Worm (Caenorhabditis elegans): Measurements from ENCODE around the gene T20D4.7.

Gene T20D4.7

ce11 chrV:3424341-3424740 is 15.6 kb downstream of the T20D4.7 start, which contains the start of gene srab-21:
Gene srab-21 (minus strand): TSS chrV:3424441.
- TF ChIP-seq cnd-1 (tag; optimal IDR thresholded peaks at IDR 0.05) (no peak), drap-1 (GFP tag; optimal IDR thresholded peaks at IDR 0.05) (no peak), snpc-4 (tag; optimal IDR thresholded peaks at IDR 0.05) (no peak), unc-120 (tag; optimal IDR thresholded peaks at IDR 0.05; ENCODE audit: poor library complexity, severe bottlenecking) (no peak), elt-1 (tag; optimal IDR thresholded peaks at IDR 0.05; ENCODE audit: borderline replicate concordance, insufficient read depth) (no peak), nhr-76 (tag; optimal IDR thresholded peaks at IDR 0.05) (no peak), elt-3 (tag; optimal IDR thresholded peaks at IDR 0.05) (no peak), unc-39 (tag; optimal IDR thresholded peaks at IDR 0.05) (no peak), nhr-12 (tag; optimal IDR thresholded peaks at IDR 0.05) (no peak), mab-5 (tag; optimal IDR thresholded peaks at IDR 0.05) (no peak), ceh-43 (GFP tag; optimal IDR thresholded peaks at IDR 0.05) (no peak), sptf-1 (tag; optimal IDR thresholded peaks at IDR 0.05) (no peak), mep-1 (tag; optimal IDR thresholded peaks at IDR 0.05) (no peak), bed-3 (GFP tag; optimal IDR thresholded peaks at IDR 0.05) (no peak)

ce11 chrV:3426076-3426475 is 17.4 kb downstream of the T20D4.7 start, which contains the start of gene srab-22:
Gene srab-22 (plus strand): TSS chrV:3426376.
- TF ChIP-seq ceh-39 (tag; optimal IDR thresholded peaks at IDR 0.05) (no peak), nhr-237 (tag; optimal IDR thresholded peaks at IDR 0.05) (no peak), nhr-76 (tag; optimal IDR thresholded peaks at IDR 0.05) (no peak), lin-13 (tag; optimal IDR thresholded peaks at IDR 0.05) (no peak)

- TF ChIP-seq blmp-1 (tag; optimal IDR thresholded peaks at IDR 0.05) (no peak), flh-1 (GFP tag; optimal IDR thresholded peaks at IDR 0.05) (no peak), M03D4.4 (tag; optimal IDR thresholded peaks at IDR 0.05) (no peak), unc-62 (GFP tag; optimal IDR thresholded peaks at IDR 0.05) (no peak), nhr-28 (tag; optimal IDR thresholded peaks at IDR 0.05) (no peak), snpc-4 (tag; optimal IDR thresholded peaks at IDR 0.05) (no peak), zip-8 (tag; optimal IDR thresholded peaks at IDR 0.05) (no peak), tbx-8 (GFP tag; optimal IDR thresholded peaks at IDR 0.05) (no peak)
These were observed 20.0 kb downstream of the T20D4.7 start, which contains the start of gene srab-20 for ce11 chrV:3428697-3429096. Gene srab-20 (plus strand): TSS chrV:3428997.

- TF ChIP-seq ceh-83 (GFP tag; optimal IDR thresholded peaks at IDR 0.05) (no peak), nhr-2 (tag; optimal IDR thresholded peaks at IDR 0.05) (peak; percentile 31)
These were observed 22.9 kb downstream of the T20D4.7 start, which contains the start of the genes T20D4.19 and srj-9 for ce11 chrV:3431535-3431990. Gene T20D4.19 (minus strand): TSS chrV:3431635. Gene srj-9 (plus strand): TSS chrV:3431940.

- TF ChIP-seq nhr-2 (tag; optimal IDR thresholded peaks at IDR 0.05) (no peak), nhr-237 (tag; optimal IDR thresholded peaks at IDR 0.05) (no peak), mls-2 (tag; optimal IDR thresholded peaks at IDR 0.05) (no peak), zip-8 (tag; optimal IDR thresholded peaks at IDR 0.05) (no peak), nhr-76 (tag; optimal IDR thresholded peaks at IDR 0.05) (no peak), mab-5 (tag; optimal IDR thresholded peaks at IDR 0.05) (no peak), unc-39 (tag; optimal IDR thresholded peaks at IDR 0.05) (no peak), ham-2 (GFP tag; optimal IDR thresholded peaks at IDR 0.05) (no peak), sem-2 (GFP tag; optimal IDR thresholded peaks at IDR 0.05) (no peak), sptf-1 (tag; optimal IDR thresholded peaks at IDR 0.05) (no peak), M03D4.4 (tag; optimal IDR thresholded peaks at IDR 0.05) (no peak), ceh-83 (GFP tag; optimal IDR thresholded peaks at IDR 0.05) (no peak), lin-32 (GFP tag; optimal IDR thresholded peaks at IDR 0.05) (no peak), ceh-39 (tag; optimal IDR thresholded peaks at IDR 0.05) (no peak)
These were observed 33.9 kb downstream of the T20D4.7 start for ce11 chrV:3442609-3443008.

ce11 chrV:3444777-3445089 is 36.0 kb downstream of the T20D4.7 start, which contains the start of gene cfz-2:
Gene cfz-2 (minus strand): TSS chrV:3444877.
- no peak for TF ChIP-seq mls-2 (tag; optimal IDR thresholded peaks at IDR 0.05)
- TF ChIP-seq elt-1 (tag; optimal IDR thresholded peaks at IDR 0.05; ENCODE audit: borderline replicate concordance, insufficient read depth), result no peak
- TF ChIP-seq nhr-12 (tag; optimal IDR thresholded peaks at IDR 0.05), result no peak
- no peak for TF ChIP-seq blmp-1 (tag; optimal IDR thresholded peaks at IDR 0.05)
- no peak for TF ChIP-seq lsy-2 (tag; optimal IDR thresholded peaks at IDR 0.05)
- TF ChIP-seq pha-4 (tag; optimal IDR thresholded peaks at IDR 0.05), result no peak

All from whole organism, mixed stage, embryonic.